Fruit fly (Drosophila melanogaster) whole organism, embryonic: ENCODE results near the gene alpha-Est3.

Source experiments
- ATbp ChIP-seq: fragments of 200-800 bp; sonication (Bioruptor generic); optimal IDR thresholded peaks from 2 replicates; lab custom pipeline; 2017; ENCODE audit warnings: missing biosample characterization, mild to moderate bottlenecking, missing genetic modification characterization, missing genetic modification reagents
- Asciz ChIP-seq: fragments of 200-800 bp; sonication (Bioruptor generic); optimal IDR thresholded peaks from 2 replicates; lab custom pipeline; 2017; ENCODE audit warnings: missing biosample characterization, mild to moderate bottlenecking, missing genetic modification characterization, missing genetic modification reagents
- Atf3 ChIP-seq: fragments of 200-800 bp; sonication (Bioruptor generic); optimal IDR thresholded peaks from 3 replicates; lab custom pipeline; 2016; ENCODE audit warnings: missing biosample characterization, missing genetic modification characterization
- Bteb2 ChIP-seq: fragments of 200-800 bp; sonication (Bioruptor generic); optimal IDR thresholded peaks from 2 replicates; lab custom pipeline; 2016; ENCODE audit warnings: missing biosample characterization, missing genetic modification characterization
- CG10654 ChIP-seq: fragments of 200-800 bp; sonication (Bioruptor generic); optimal IDR thresholded peaks from 2 replicates; lab custom pipeline; 2016; ENCODE audit warnings: missing biosample characterization, missing genetic modification characterization
- CG11696 ChIP-seq: fragments of 200-800 bp; sonication (Bioruptor generic); IDR thresholded peaks from 2 replicates; pipeline ENCODE4 v1.3.6; 2022; ENCODE audit warnings: missing biosample characterization, missing genetic modification characterization
- CG12104 ChIP-seq: fragments of 200-800 bp; sonication (Bioruptor generic); optimal IDR thresholded peaks from 3 replicates; lab custom pipeline; 2016; ENCODE audit warnings: missing biosample characterization, missing genetic modification characterization
- CG13123 ChIP-seq: fragments of 200-800 bp; sonication (Bioruptor generic); optimal IDR thresholded peaks from 2 replicates; lab custom pipeline; 2016; ENCODE audit warnings: missing biosample characterization, missing genetic modification characterization
- CG13775 ChIP-seq: fragments of 200-800 bp; sonication (Bioruptor generic); optimal IDR thresholded peaks from 3 replicates; lab custom pipeline; 2017; ENCODE audit warnings: missing biosample characterization, mild to moderate bottlenecking, missing genetic modification characterization
- CG14965 ChIP-seq: fragments of 200-800 bp; sonication (Bioruptor generic); optimal IDR thresholded peaks from 2 replicates; lab custom pipeline; 2016; ENCODE audit warnings: missing biosample characterization, missing genetic modification characterization, borderline replicate concordance
- CG1603 ChIP-seq: fragments of 200-800 bp; sonication (Bioruptor generic); optimal IDR thresholded peaks from 2 replicates; lab custom pipeline; 2019; ENCODE audit warnings: missing biosample characterization, mild to moderate bottlenecking, missing genetic modification characterization, moderate library complexity
- CG16863 ChIP-seq: fragments of 200-800 bp; sonication (Bioruptor generic); optimal IDR thresholded peaks from 3 replicates; lab custom pipeline; 2016; ENCODE audit warnings: missing biosample characterization, missing genetic modification characterization
- CG3407 ChIP-seq: fragments of 200-800 bp; sonication (Bioruptor generic); optimal IDR thresholded peaks from 2 replicates; lab custom pipeline; 2018; ENCODE audit warnings: missing biosample characterization, mild to moderate bottlenecking, missing genetic modification characterization
- CG34376 ChIP-seq: fragments of 200-800 bp; sonication (Bioruptor generic); optimal IDR thresholded peaks from 2 replicates; lab custom pipeline; 2018; ENCODE audit warnings: missing biosample characterization, mild to moderate bottlenecking, missing genetic modification characterization
- CG3838 ChIP-seq: fragments of 200-800 bp; sonication (Bioruptor generic); optimal IDR thresholded peaks from 3 replicates; lab custom pipeline; 2016; ENCODE audit warnings: missing biosample characterization, missing genetic modification characterization
- CG4328 ChIP-seq: fragments of 200-800 bp; sonication (Bioruptor generic); optimal IDR thresholded peaks from 3 replicates; lab custom pipeline; 2017; ENCODE audit warnings: missing biosample characterization, missing genetic modification reagents, missing genetic modification characterization
- CG6272 ChIP-seq: fragments of 200-800 bp; sonication (Bioruptor generic); IDR thresholded peaks from 2 replicates; pipeline ENCODE4 v1.3.6; 2022; ENCODE audit warnings: missing biosample characterization, missing genetic modification characterization
- CG8765 ChIP-seq: fragments of 200-800 bp; sonication (Bioruptor generic); IDR thresholded peaks from 2 replicates; pipeline ENCODE4 v1.3.6; 2022; ENCODE audit warnings: missing biosample characterization, missing genetic modification characterization
- Dip2 ChIP-seq: fragments of 200-800 bp; sonication (Bioruptor generic); IDR thresholded peaks from 2 replicates; pipeline ENCODE4 v1.3.6; 2022; ENCODE audit warnings: missing biosample characterization, missing genetic modification characterization
- Dll ChIP-seq: fragments of 200-800 bp; sonication (Bioruptor generic); IDR thresholded peaks from 4 replicates; pipeline ENCODE4 v1.3.6; 2022; ENCODE audit warnings: missing biosample characterization, missing genetic modification characterization; ENCODE audit not compliant: partially characterized antibody
- Hmx ChIP-seq: fragments of 200-800 bp; sonication (Bioruptor generic); optimal IDR thresholded peaks from 2 replicates; lab custom pipeline; 2016; ENCODE audit warnings: missing biosample characterization, missing genetic modification characterization
- Hsf ChIP-seq: fragments of 200-800 bp; sonication (Bioruptor generic); optimal IDR thresholded peaks from 3 replicates; lab custom pipeline; 2016; ENCODE audit warnings: missing biosample characterization, missing genetic modification characterization
- Mad ChIP-seq: fragments of 200-800 bp; sonication (Bioruptor generic); optimal IDR thresholded peaks from 2 replicates; lab custom pipeline; 2016; ENCODE audit warnings: missing biosample characterization, missing genetic modification characterization
- Mes4 ChIP-seq: fragments of 200-800 bp; sonication (Bioruptor generic); optimal IDR thresholded peaks from 2 replicates; lab custom pipeline; 2016; ENCODE audit warnings: missing biosample characterization, missing genetic modification characterization
- NC2β ChIP-seq: fragments of 200-800 bp; sonication (Bioruptor generic); optimal IDR thresholded peaks from 2 replicates; lab custom pipeline; 2016; ENCODE audit warnings: missing biosample characterization, missing genetic modification characterization
- Nf-YC ChIP-seq: fragments of 200-800 bp; optimal IDR thresholded peaks from 3 replicates; lab custom pipeline; 2019; ENCODE audit warnings: missing biosample characterization, mild to moderate bottlenecking, missing genetic modification characterization, moderate library complexity
- Poxn ChIP-seq: fragments of 200-800 bp; sonication (Bioruptor generic); IDR thresholded peaks from 2 replicates; pipeline ENCODE4 v1.3.6; 2022; ENCODE audit warnings: missing biosample characterization, missing genetic modification characterization
- Sry-δ ChIP-seq: fragments of 200-800 bp; sonication (Bioruptor generic); optimal IDR thresholded peaks from 2 replicates; lab custom pipeline; 2016; ENCODE audit warnings: missing biosample characterization, missing genetic modification characterization
- Trl ChIP-seq, 3 experiments: fragments of >200 bp in 2 of 3; fragments of 200-800 bp in 1 of 3; sonication (Bioruptor generic) in 1 of 3; optimal IDR thresholded peaks; 2 replicates in 1 of 3; 3 replicates in 2 of 3; lab custom pipeline; 2016 to 2017; ENCODE audit warnings: missing biosample characterization in 1 of 3, missing genetic modification characterization in 1 of 3
- Usf ChIP-seq: fragments of 200-800 bp; sonication (Bioruptor generic); optimal IDR thresholded peaks from 2 replicates; lab custom pipeline; 2017; ENCODE audit warnings: missing genotype, missing biosample characterization, missing genetic modification characterization
- YL-1 ChIP-seq: fragments of 200-800 bp; sonication (Bioruptor generic); optimal IDR thresholded peaks from 3 replicates; lab custom pipeline; 2017; ENCODE audit warnings: missing biosample characterization, mild to moderate bottlenecking, missing genetic modification characterization
- ara ChIP-seq: fragments of 200-800 bp; sonication (Bioruptor generic); IDR thresholded peaks from 2 replicates; pipeline ENCODE4 v1.3.6; 2022; ENCODE audit warnings: missing biosample characterization, missing genetic modification characterization
- crc ChIP-seq: fragments of 200-800 bp; sonication (Bioruptor generic); optimal IDR thresholded peaks from 2 replicates; lab custom pipeline; 2016; ENCODE audit warnings: missing biosample characterization, missing genetic modification characterization
- dati ChIP-seq: fragments of 200-800 bp; sonication (Bioruptor generic); IDR thresholded peaks from 2 replicates; pipeline ENCODE4 v1.3.6; 2022; ENCODE audit warnings: missing biosample characterization, missing genetic modification characterization
- disco-r ChIP-seq: fragments of 200-800 bp; sonication (Bioruptor generic); optimal IDR thresholded peaks from 2 replicates; lab custom pipeline; 2016; ENCODE audit warnings: missing biosample characterization, missing genetic modification characterization
- dmrt11E ChIP-seq: fragments of 200-800 bp; sonication (Bioruptor generic); optimal IDR thresholded peaks from 3 replicates; lab custom pipeline; 2018; ENCODE audit warnings: missing biosample characterization, mild to moderate bottlenecking, missing genetic modification characterization, moderate library complexity
- ems ChIP-seq: fragments of 200-800 bp; sonication (Bioruptor generic); optimal IDR thresholded peaks from 3 replicates; lab custom pipeline; 2016; ENCODE audit warnings: missing biosample characterization, missing genetic modification characterization
- exex ChIP-seq: fragments of 200-800 bp; sonication (Bioruptor generic); optimal IDR thresholded peaks from 4 replicates; lab custom pipeline; 2018; ENCODE audit warnings: missing biosample characterization, mild to moderate bottlenecking, missing genetic modification characterization, moderate library complexity
- gt ChIP-seq: fragments of 200-800 bp; sonication (Bioruptor generic); IDR thresholded peaks from 2 replicates; pipeline ENCODE4 v1.3.6; 2022; ENCODE audit warnings: missing biosample characterization, missing genetic modification characterization
- jumu ChIP-seq: fragments of 200-800 bp; sonication (Bioruptor generic); optimal IDR thresholded peaks from 3 replicates; lab custom pipeline; 2016; ENCODE audit warnings: missing biosample characterization, missing genetic modification characterization
- kay ChIP-seq: fragments of 200-800 bp; sonication (Bioruptor generic); optimal IDR thresholded peaks from 2 replicates; lab custom pipeline; 2016; ENCODE audit warnings: missing biosample characterization, missing genetic modification characterization
- nerfin-1 ChIP-seq: fragments of 200-800 bp; sonication (Bioruptor generic); optimal IDR thresholded peaks from 3 replicates; lab custom pipeline; 2019; ENCODE audit warnings: missing biosample characterization, mild to moderate bottlenecking, missing genetic modification characterization, moderate library complexity
- pita ChIP-seq: fragments of 200-800 bp; sonication (Bioruptor generic); optimal IDR thresholded peaks from 2 replicates; lab custom pipeline; 2017; ENCODE audit warnings: missing biosample characterization, mild to moderate bottlenecking, missing genetic modification characterization
- psq ChIP-seq: fragments of 200-800 bp; sonication (Bioruptor generic); optimal IDR thresholded peaks from 2 replicates; lab custom pipeline; 2017; ENCODE audit warnings: missing biosample characterization, missing genetic modification characterization
- ranshi ChIP-seq: fragments of 200-800 bp; sonication (Bioruptor generic); IDR thresholded peaks from 2 replicates; pipeline ENCODE4 v1.3.6; 2022; ENCODE audit warnings: missing biosample characterization, missing genetic modification characterization
- rib ChIP-seq: fragments of 200-800 bp; sonication (Bioruptor generic); IDR thresholded peaks from 2 replicates; pipeline ENCODE4 v1.3.6; 2022; ENCODE audit warnings: missing biosample characterization, missing genetic modification characterization
- run ChIP-seq: fragments of 200-800 bp; sonication (Bioruptor generic); optimal IDR thresholded peaks from 3 replicates; lab custom pipeline; 2018; ENCODE audit warnings: missing biosample characterization, mild to moderate bottlenecking, missing genetic modification characterization
- sima ChIP-seq: fragments of 200-800 bp; sonication (Bioruptor generic); optimal IDR thresholded peaks from 2 replicates; lab custom pipeline; 2016; ENCODE audit warnings: missing biosample characterization, missing genetic modification characterization
- stc ChIP-seq: fragments of 200-800 bp; sonication (Bioruptor generic); IDR thresholded peaks from 2 replicates; pipeline ENCODE4 v1.3.6; 2022; ENCODE audit warnings: missing biosample characterization, missing genetic modification characterization
- wdn ChIP-seq: fragments of 200-800 bp; sonication (Bioruptor generic); IDR thresholded peaks from 2 replicates; pipeline ENCODE4 v1.3.6; 2022; ENCODE audit warnings: missing biosample characterization, missing genetic modification characterization

alpha-Est3 gene

dm6 chr3R:7506314-7506988 lies 35.0 kb downstream of the alpha-Est3 start (continued):
- TF ChIP-seq CG4328, result peak; percentile 26
- TF ChIP-seq Mes4, result peak; percentile 32
- TF ChIP-seq CG3407, result no peak
- peak; percentile 81 for TF ChIP-seq CG13775 (GFP tag; lab: Kevin White, UChicago)
- TF ChIP-seq Nf-YC, result peak; percentile 0
- TF ChIP-seq NC2β (GFP tag; lab: Kevin White, UChicago), result peak; percentile 34
- TF ChIP-seq CG13123, result peak; percentile 60
- peak; percentile 89 for TF ChIP-seq wdn (GFP tag; lab: Robert Waterston, UW)
- peak; percentile 42 for TF ChIP-seq CG16863 (GFP tag; lab: Kevin White, UChicago)
- peak; percentile 7 for TF ChIP-seq psq (GFP tag; lab: Kevin White, UChicago)
- TF ChIP-seq CG8765 (GFP tag; lab: Robert Waterston, UW), result peak; percentile 34; the same call in 1 of the 2 replicates
- TF ChIP-seq stc (GFP tag; lab: Robert Waterston, UW), result peak; percentile 56
- no peak for TF ChIP-seq ara (GFP tag; lab: Robert Waterston, UW)
- peak; percentile 57; the same call in 1 of the 2 replicates for TF ChIP-seq CG11696
- no peak for TF ChIP-seq pita (GFP tag; lab: Kevin White, UChicago)
- TF ChIP-seq ranshi (GFP tag; lab: Robert Waterston, UW), result peak; percentile 78
- peak; percentile 60 for TF ChIP-seq CG34376 (GFP tag; lab: Kevin White, UChicago)
- no peak for TF ChIP-seq nerfin-1 (tag; lab: Kevin White, UChicago)
- peak; percentile 79 for TF ChIP-seq kay
- peak; percentile 74 for TF ChIP-seq Hmx (GFP tag; lab: Kevin White, UChicago)
- TF ChIP-seq crc, result peak; percentile 83
- peak; percentile 56 for TF ChIP-seq Sry-δ (GFP tag; lab: Kevin White, UChicago)
- peak; percentile 65 for TF ChIP-seq CG3838
- TF ChIP-seq Dll (GFP tag; lab: Robert Waterston, UW), result no peak
- no peak for TF ChIP-seq gt (GFP tag; lab: Robert Waterston, UW)
- TF ChIP-seq Trl (optimal IDR thresholded peaks at IDR 0.05; lab: Kevin White, UChicago), result peak in 1 of 2 experiments; percentile 47
- TF ChIP-seq Trl (GFP tag; optimal IDR thresholded peaks at IDR 0.05; lab: Kevin White, UChicago), result peak; percentile 88
- TF ChIP-seq Atf3 (GFP tag; lab: Kevin White, UChicago), result peak; percentile 39
- TF ChIP-seq dmrt11E (tag; lab: Kevin White, UChicago), result no peak
- no peak for TF ChIP-seq YL-1 (GFP tag; lab: Kevin White, UChicago)
- peak; percentile 59 for TF ChIP-seq CG6272 (GFP tag; lab: Robert Waterston, UW)
- TF ChIP-seq Mad (GFP tag; lab: Kevin White, UChicago), result peak; percentile 79
- peak; percentile 76 for TF ChIP-seq jumu (GFP tag; lab: Kevin White, UChicago)
- no peak for TF ChIP-seq Dip2 (GFP tag; lab: Robert Waterston, UW)
- TF ChIP-seq dati, result no peak
- peak; percentile 48 for TF ChIP-seq CG10654
- TF ChIP-seq exex, result peak; percentile 64
- TF ChIP-seq Asciz, result peak; percentile 19
- TF ChIP-seq disco-r (GFP tag; lab: Kevin White, UChicago), result peak; percentile 59
- TF ChIP-seq ems (GFP tag; lab: Kevin White, UChicago), result peak; percentile 87
- peak; percentile 14 for TF ChIP-seq CG14965 (GFP tag; lab: Kevin White, UChicago)
- peak; percentile 66 for TF ChIP-seq sima
- TF ChIP-seq CG1603 (tag; lab: Kevin White, UChicago), result peak; percentile 62
- peak; percentile 10 for TF ChIP-seq run (tag; lab: Kevin White, UChicago)
- peak; percentile 91 for TF ChIP-seq rib (GFP tag; lab: Robert Waterston, UW)
- TF ChIP-seq Usf (GFP tag; lab: Kevin White, UChicago), result peak; percentile 66
- no peak for TF ChIP-seq ATbp (GFP tag; lab: Kevin White, UChicago)
- peak; percentile 86 for TF ChIP-seq Hsf
- peak; percentile 81 for TF ChIP-seq Poxn (GFP tag; lab: Robert Waterston, UW)
- peak; percentile 53 for TF ChIP-seq CG12104
- TF ChIP-seq Bteb2, result peak; percentile 94
